Fruit fly (Drosophila melanogaster) S2 (cell line): ENCODE results near the gene CG44362.

ENCODE experiments used
- CG8478 ChIP-seq: fragments of >200 bp; optimal IDR thresholded peaks from 2 replicates; lab custom pipeline; 2018
- CTCF ChIP-seq, 2 experiments: fragments of >200 bp; optimal IDR thresholded peaks; 2 replicates each; lab custom pipeline; 2018

DNA sequence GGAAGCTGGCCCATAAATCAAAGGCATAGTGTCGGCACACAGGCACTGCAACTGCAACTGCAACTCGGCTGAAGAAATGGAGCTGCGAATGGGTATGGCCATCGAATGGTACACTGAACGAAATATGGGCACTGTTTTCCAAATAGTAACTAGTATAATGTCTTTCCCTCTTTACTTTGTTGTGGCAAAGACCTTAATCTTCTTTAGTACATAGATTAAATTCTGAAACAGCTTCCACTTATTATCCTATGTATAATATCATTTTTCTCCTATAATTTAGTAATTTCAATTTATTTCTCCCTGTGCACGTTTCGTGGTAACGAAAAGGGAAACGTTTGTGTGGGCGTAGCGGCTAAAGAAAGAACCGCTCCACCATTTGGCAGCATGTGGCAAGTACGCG, 22.0 kb upstream of the CG44362 start:
- TF ChIP-seq CG8478: no peak
- no peak for TF ChIP-seq CTCF (optimal IDR thresholded peaks at IDR 0.05; lab: Kevin White, UChicago)
